Fruit fly (Drosophila melanogaster) whole organism: ENCODE results near the gene CG44215.

Source experiments
- CG8478 ChIP-seq: fragments of >200 bp; optimal IDR thresholded peaks from 2 replicates; lab custom pipeline; 2018; ENCODE audit warnings: inconsistent platforms
- Dll ChIP-seq: fragments of >200 bp; optimal IDR thresholded peaks from 2 replicates; lab custom pipeline; 2017
- pan ChIP-seq: fragments of >200 bp; optimal IDR thresholded peaks from 2 replicates; lab custom pipeline; 2017
- psq ChIP-seq: fragments of >200 bp; optimal IDR thresholded peaks from 2 replicates; lab custom pipeline; 2017

DNA sequence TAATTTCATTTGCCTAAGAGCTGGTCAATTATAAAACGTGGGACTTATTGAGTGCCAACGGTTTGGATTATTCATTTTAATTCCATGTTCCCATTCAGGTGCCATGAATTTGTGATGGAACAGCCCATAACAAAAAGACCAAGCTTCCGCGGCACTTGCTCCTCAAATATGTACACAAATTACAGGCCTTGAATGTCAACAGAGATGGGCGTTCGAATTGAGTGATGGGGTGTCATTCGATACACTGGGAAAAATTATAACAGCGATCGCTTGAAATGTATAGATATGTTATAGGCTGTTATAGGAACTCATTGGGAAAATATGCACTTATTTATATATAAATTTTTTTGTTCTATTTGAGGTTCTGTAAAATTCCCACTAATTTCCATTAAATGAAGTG is 38.2 kb downstream of the CG44215 start:
- TF ChIP-seq CG8478 (lab: Kevin White, UChicago), result no peak
- TF ChIP-seq Dll (lab: Kevin White, UChicago), result no peak
- no peak for TF ChIP-seq pan
- TF ChIP-seq psq (lab: Kevin White, UChicago), result no peak
